Worm (Caenorhabditis elegans) whole organism, late embryonic: ENCODE results near the gene C09B9.4.

Source experiments
- F13H6.1 ChIP-seq: sonication (generic microtip); optimal IDR thresholded peaks from 2 replicates; lab custom pipeline; 2016; ENCODE audit warnings: missing genetic modification characterization, missing compliant biosample characterization
- ama-1 ChIP-seq: fragments of 150-350 bp; optimal IDR thresholded peaks from 2 replicates; lab custom pipeline; 2014
- ceh-18 ChIP-seq: sonication (generic microtip); optimal IDR thresholded peaks from 2 replicates; lab custom pipeline; 2016; ENCODE audit warnings: missing genetic modification characterization, missing compliant biosample characterization
- ceh-48 ChIP-seq: sonication (generic microtip); optimal IDR thresholded peaks from 2 replicates; lab custom pipeline; 2016; ENCODE audit warnings: missing genetic modification characterization, inconsistent platforms, missing compliant biosample characterization
- ceh-9 ChIP-seq: sonication (generic microtip); optimal IDR thresholded peaks from 2 replicates; lab custom pipeline; 2016; ENCODE audit warnings: mild to moderate bottlenecking, missing genetic modification characterization, inconsistent platforms, missing compliant biosample characterization
- dmd-4 ChIP-seq: sonication (generic microtip); optimal IDR thresholded peaks from 2 replicates; lab custom pipeline; 2016; ENCODE audit warnings: borderline replicate concordance, missing genetic modification characterization, missing compliant biosample characterization
- pros-1 ChIP-seq: fragments of 150-350 bp; optimal IDR thresholded peaks from 2 replicates; lab custom pipeline; 2014; ENCODE audit warnings: missing biosample characterization, missing genetic modification reagents, missing genetic modification characterization
- tbx-2 ChIP-seq: sonication (generic microtip); optimal IDR thresholded peaks from 2 replicates; lab custom pipeline; 2016; ENCODE audit warnings: missing genetic modification characterization, missing compliant biosample characterization

DNA sequence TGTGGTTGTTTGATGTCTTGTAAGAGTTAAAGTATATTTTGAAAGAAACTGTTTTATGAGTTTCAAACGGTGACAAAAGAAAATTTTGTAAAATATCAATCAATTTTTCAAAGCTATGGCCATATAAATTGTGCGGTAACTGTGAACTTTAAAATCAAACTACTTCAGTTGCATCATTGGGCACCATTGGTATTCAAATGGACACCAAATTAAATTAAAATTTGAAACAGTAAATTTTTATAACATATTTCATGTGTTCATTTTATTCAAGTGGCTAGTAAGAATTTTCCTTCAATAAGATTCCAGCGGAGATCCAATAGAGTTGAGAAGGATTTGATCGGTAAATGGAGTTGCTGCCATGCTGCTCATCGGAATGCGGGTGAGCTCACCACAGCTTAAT, 1.8 kb downstream of the C09B9.4 start:
- no peak for TF ChIP-seq F13H6.1
- TF ChIP-seq ceh-18 (tag; lab: Kevin White, UChicago), result no peak
- TF ChIP-seq tbx-2, result no peak
- TF ChIP-seq ceh-48 (tag; lab: Kevin White, UChicago), result no peak
- no peak for TF ChIP-seq dmd-4 (tag; lab: Kevin White, UChicago)
- no peak for TF ChIP-seq ceh-9 (tag; lab: Kevin White, UChicago)
- no peak for TF ChIP-seq pros-1 (tag; lab: Kevin White, UChicago)
- no peak for TF ChIP-seq ama-1 (lab: Kevin White, UChicago)
